Fruit fly (Drosophila melanogaster): Measurements from ENCODE around the gene mfrn.
A peak's percentile ranks its signal among the peaks of the same experiment; 100 is the strongest.
"Not testable (repeated sequence)": the region's sequence is repeated elsewhere in the genome, so short reads cannot be mapped to it uniquely, and the experiment has no call there.

The mfrn gene

DNA sequence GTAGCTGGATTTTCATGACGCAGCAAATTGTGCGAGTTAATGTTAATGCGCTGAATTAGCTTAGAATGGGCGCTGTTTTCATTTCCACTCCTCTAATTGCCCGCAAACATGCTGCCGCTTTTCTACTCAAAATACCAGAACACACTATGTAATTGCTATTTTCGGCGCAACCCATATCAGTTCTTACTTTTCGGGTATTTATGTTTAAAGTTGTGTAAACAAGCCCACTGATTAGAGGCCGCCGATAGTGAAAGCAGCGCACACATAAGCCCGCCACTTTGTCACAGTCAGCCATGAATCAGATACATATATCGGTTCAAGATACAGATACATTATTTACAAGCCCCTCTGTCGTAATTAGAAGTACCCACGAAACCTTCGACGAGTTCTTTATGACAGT, 39.0 kb upstream of the mfrn start:
- TF ChIP-seq Abd-B (GFP tag; optimal IDR thresholded peaks at IDR 0.05) (no peak), Hnf4 (GFP tag; optimal IDR thresholded peaks at IDR 0.05) (no peak), jim (GFP tag; optimal IDR thresholded peaks at IDR 0.05) (no peak), Vsx2 (GFP tag; optimal IDR thresholded peaks at IDR 0.05; ENCODE audit: partially characterized antibody) (no peak), Sp1 (GFP tag; optimal IDR thresholded peaks at IDR 0.05) (no peak), rgr (GFP tag; optimal IDR thresholded peaks at IDR 0.05) (no peak), sv (GFP tag; optimal IDR thresholded peaks at IDR 0.05) (no peak), Dif (GFP tag; optimal IDR thresholded peaks at IDR 0.05; ENCODE audit: partially characterized antibody) (no peak), dl (GFP tag; optimal IDR thresholded peaks at IDR 0.05; ENCODE audit: insufficient read depth in 1 of 2, partially characterized antibody in 2 of 2) (no peak)

DNA sequence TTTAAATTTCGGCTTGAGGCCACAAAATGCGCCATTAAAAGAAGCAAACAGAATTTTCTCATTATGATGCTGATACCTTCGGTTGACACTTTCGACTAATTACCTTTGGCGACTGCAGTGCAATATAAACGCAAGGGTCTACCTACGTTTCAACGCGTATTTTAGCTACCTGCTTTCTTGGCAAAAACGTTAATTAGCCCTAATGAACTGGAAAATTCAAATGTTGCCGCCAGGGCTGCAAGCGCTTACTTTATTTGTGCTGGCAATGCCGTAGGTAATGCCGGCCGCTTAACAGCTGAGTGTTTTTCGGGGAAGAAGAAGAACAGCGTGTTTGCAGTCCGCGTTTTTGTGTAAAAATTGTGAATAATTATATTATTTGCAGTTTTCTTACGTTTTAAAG, 15.3 kb upstream of the mfrn start, which contains the start of the genes CG31131 and CG4849:
TSS of gene CG31131 (minus strand) at position 101 of the 400 bp plus-strand sequence.
TSS of gene CG4849 (plus strand) at position 297 of the 400 bp plus-strand sequence.
- not testable (repeated sequence) for TF ChIP-seq Hr83 (GFP tag; optimal IDR thresholded peaks at IDR 0.05; ENCODE audit: poor library complexity, severe bottlenecking); foxo (GFP tag; optimal IDR thresholded peaks at IDR 0.05); HLH106 (tag; optimal IDR thresholded peaks at IDR 0.05)

DNA sequence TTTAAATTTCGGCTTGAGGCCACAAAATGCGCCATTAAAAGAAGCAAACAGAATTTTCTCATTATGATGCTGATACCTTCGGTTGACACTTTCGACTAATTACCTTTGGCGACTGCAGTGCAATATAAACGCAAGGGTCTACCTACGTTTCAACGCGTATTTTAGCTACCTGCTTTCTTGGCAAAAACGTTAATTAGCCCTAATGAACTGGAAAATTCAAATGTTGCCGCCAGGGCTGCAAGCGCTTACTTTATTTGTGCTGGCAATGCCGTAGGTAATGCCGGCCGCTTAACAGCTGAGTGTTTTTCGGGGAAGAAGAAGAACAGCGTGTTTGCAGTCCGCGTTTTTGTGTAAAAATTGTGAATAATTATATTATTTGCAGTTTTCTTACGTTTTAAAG, 12.7 kb upstream of the mfrn start, which contains the start of gene CG31253:
TSS of gene CG31253 (minus strand) at position 101 of the 400 bp plus-strand sequence.
- TF ChIP-seq Hr78, tai, dmrt93B (GFP tag; optimal IDR thresholded peaks at IDR 0.05): not testable (repeated sequence)

DNA sequence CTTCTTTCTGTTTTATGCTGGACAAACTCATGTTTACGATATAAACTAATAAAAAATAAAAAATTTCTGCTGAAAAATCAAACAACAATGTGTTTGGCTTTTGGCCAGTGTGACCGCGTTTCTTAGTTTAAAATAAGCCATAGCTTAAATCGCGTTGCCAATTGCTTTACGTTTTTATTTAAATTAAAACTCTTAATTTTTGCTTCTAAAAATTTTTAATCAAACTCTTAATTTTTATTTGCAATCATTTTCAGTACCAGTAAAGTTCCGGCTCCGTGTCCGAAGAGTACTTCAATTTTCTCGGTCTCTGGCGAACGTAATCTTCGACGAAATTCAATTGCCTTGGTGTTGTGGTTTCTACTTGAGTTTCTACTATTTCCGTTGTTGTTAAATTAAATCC, 11.3 kb upstream of the mfrn start, which contains the start of the genes CG42487 and CG4884:
TSS of gene CG42487 (minus strand) at position 101 of the 400 bp plus-strand sequence.
TSS of gene CG4884 (minus strand) at position 101 of the 400 bp plus-strand sequence.
- not testable (repeated sequence) for TF ChIP-seq sv, Jra, CG32264 (GFP tag; optimal IDR thresholded peaks at IDR 0.05)

DNA sequence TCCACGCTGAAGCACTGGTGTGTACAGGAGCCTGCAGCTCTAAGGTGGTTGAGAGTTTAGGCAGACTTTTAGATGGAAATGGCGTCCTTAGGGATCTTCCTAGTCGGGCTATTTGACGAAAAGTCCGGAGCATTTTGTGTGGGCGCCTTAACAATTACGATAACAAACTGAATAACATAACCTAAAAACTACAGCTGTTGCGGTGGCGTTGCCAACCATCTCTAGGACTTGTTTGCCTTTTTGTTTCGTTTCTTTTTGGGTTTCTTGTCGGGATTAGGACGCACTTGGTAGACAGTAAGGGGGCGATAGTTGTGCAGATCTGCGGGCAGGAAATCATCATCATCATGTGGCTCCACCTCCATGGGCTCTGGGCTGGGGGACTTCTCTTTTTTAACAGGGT, 10.1 kb upstream of the mfrn start:
- TF ChIP-seq N (GFP tag; optimal IDR thresholded peaks at IDR 0.05) = no peak
- no peak for TF ChIP-seq CrebA (GFP tag; optimal IDR thresholded peaks at IDR 0.05; ENCODE audit: borderline replicate concordance)
- TF ChIP-seq Dfd (GFP tag; optimal IDR thresholded peaks at IDR 0.05) = no peak
- no peak for TF ChIP-seq dl (GFP tag; optimal IDR thresholded peaks at IDR 0.05; ENCODE audit: insufficient read depth in 1 of 2, partially characterized antibody in 2 of 2)
- no peak for TF ChIP-seq Abd-B (GFP tag; optimal IDR thresholded peaks at IDR 0.05)
- no peak for TF ChIP-seq HLH106 (tag; optimal IDR thresholded peaks at IDR 0.05)
- TF ChIP-seq sage (GFP tag; optimal IDR thresholded peaks at IDR 0.05) = no peak
- no peak for TF ChIP-seq OdsH (GFP tag; optimal IDR thresholded peaks at IDR 0.05)
- no peak for TF ChIP-seq fru (GFP tag; optimal IDR thresholded peaks at IDR 0.05)
- TF ChIP-seq usp (GFP tag; optimal IDR thresholded peaks at IDR 0.05) = no peak
- TF ChIP-seq CG32264 (GFP tag; optimal IDR thresholded peaks at IDR 0.05) = no peak
- TF ChIP-seq rgr (GFP tag; optimal IDR thresholded peaks at IDR 0.05) = no peak
- TF ChIP-seq psq (GFP tag; optimal IDR thresholded peaks at IDR 0.05) = no peak
- TF ChIP-seq Rel (GFP tag; optimal IDR thresholded peaks at IDR 0.05) = no peak
- no peak for TF ChIP-seq Rel (tag; optimal IDR thresholded peaks at IDR 0.05)
- TF ChIP-seq h (GFP tag; optimal IDR thresholded peaks at IDR 0.05) = no peak
- TF ChIP-seq Mio (GFP tag; optimal IDR thresholded peaks at IDR 0.05) = no peak
- no peak for TF ChIP-seq GATAd (GFP tag; optimal IDR thresholded peaks at IDR 0.05)
- no peak for TF ChIP-seq lola (GFP tag; optimal IDR thresholded peaks at IDR 0.05)

DNA sequence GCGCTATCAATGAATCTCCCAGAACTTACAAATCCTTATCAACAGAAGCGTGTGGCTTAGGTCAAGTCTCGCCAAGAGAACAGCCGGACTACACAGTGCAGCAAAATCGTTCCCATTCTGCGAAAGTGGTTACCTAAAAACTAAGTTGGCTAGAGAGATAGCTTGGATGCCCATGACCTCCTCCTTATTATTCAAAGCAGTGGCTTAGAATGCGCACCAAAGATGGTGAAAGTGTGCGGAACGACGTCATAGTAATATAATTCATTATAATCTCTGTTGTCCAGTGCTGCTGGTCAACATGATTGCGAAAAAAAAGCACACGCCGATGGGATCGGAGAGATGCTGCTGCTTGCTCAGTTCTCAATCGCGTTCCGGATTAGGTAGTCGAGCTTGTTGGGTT, 6.7 kb upstream of the mfrn start, which contains the start of gene Nep7:
TSS of gene Nep7 (plus strand) at position 385 of the 400 bp plus-strand sequence.
- TF ChIP-seq HLH106 (tag; optimal IDR thresholded peaks at IDR 0.05) (peak; percentile 10), tai (GFP tag; optimal IDR thresholded peaks at IDR 0.05) (no peak), Rel (GFP tag; optimal IDR thresholded peaks at IDR 0.05) (no peak), Rel (tag; optimal IDR thresholded peaks at IDR 0.05) (peak; percentile 82)
